Worm (Caenorhabditis elegans): ENCODE measurements around the gene nhr-10.

nhr-10 gene

ce11 chrIII:7153747-7154238 is 38.6 kb upstream of the nhr-10 start, which contains the start of gene ogt-1 (continued):
- TF ChIP-seq zim-3 (tag; optimal IDR thresholded peaks at IDR 0.05) (no peak), hlh-26 (GFP tag; conservative IDR thresholded peaks at IDR 0.05) (no peak), hrde-1 (tag; optimal IDR thresholded peaks at IDR 0.05; ENCODE audit: borderline replicate concordance) (no peak), ceh-91 (GFP tag; IDR thresholded peaks at IDR 0.05) (no peak), aptf-2 (GFP tag; conservative IDR thresholded peaks at IDR 0.05) (peak; percentile 59), B0019.2 (GFP tag; conservative IDR thresholded peaks at IDR 0.05) (no peak), nhr-90 (tag; optimal IDR thresholded peaks at IDR 0.05) (no peak), C06A6.2 (GFP tag; conservative IDR thresholded peaks at IDR 0.05) (peak; percentile 65; the same call in 1 of the 2 replicates), nfyb-1 (GFP tag; IDR thresholded peaks at IDR 0.05) (peak; percentile 57), let-607 (tag; optimal IDR thresholded peaks at IDR 0.05) (peak in 1 of 2 experiments; percentile 2), madf-6 (GFP tag; IDR thresholded peaks at IDR 0.05) (no peak), ZK185.1 (tag; optimal IDR thresholded peaks at IDR 0.05; ENCODE audit: poor library complexity, severe bottlenecking) (peak; percentile 32), madf-10 (tag; optimal IDR thresholded peaks at IDR 0.05) (peak; percentile 5), cebp-2 (GFP tag; IDR thresholded peaks at IDR 0.05) (no peak)

DNA sequence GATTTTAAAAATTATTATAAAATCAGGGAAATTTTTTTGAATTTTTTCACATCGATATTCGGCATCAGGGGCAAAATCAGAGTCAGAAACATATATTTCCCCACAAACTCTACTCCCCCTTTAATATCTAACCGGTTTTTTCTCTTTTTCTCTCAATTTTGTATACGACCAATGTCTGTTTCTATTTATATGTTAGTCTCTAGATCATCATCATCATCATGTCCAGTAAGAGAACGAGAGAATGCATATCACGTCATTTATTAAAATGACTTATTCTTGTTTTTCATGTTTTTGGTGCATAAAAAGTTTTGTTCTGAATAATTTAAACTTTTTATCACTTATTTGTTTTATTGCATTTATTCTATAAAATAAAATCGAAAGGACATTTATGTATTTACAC is 37.3 kb upstream of the nhr-10 start:
- TF ChIP-seq mes-4 (tag; optimal IDR thresholded peaks at IDR 0.05) (no peak), B0035.1 (tag; optimal IDR thresholded peaks at IDR 0.05) (no peak), hlh-12 (tag; optimal IDR thresholded peaks at IDR 0.05) (no peak), somi-1 (GFP tag; optimal IDR thresholded peaks at IDR 0.05) (no peak), hmg-20 (GFP tag; IDR thresholded peaks at IDR 0.05) (no peak), hmg-1.2 (GFP tag; IDR thresholded peaks at IDR 0.05) (no peak)

- TF ChIP-seq ets-4 (GFP tag; optimal IDR thresholded peaks at IDR 0.05) = no peak
- TF ChIP-seq ama-1 (optimal IDR thresholded peaks at IDR 0.05) = no peak
- no peak for TF ChIP-seq ama-1 (GFP tag; optimal IDR thresholded peaks at IDR 0.05)
- TF ChIP-seq aptf-2 (GFP tag; conservative IDR thresholded peaks at IDR 0.05) = no peak
- no peak for TF ChIP-seq ztf-25 (GFP tag; IDR thresholded peaks at IDR 0.05)
- no peak for TF ChIP-seq ztf-26 (tag; optimal IDR thresholded peaks at IDR 0.05)
- no peak for TF ChIP-seq B0336.3 (GFP tag; IDR thresholded peaks at IDR 0.05)
- TF ChIP-seq ceh-40 (GFP tag; IDR thresholded peaks at IDR 0.05) = no peak
These were observed 34.9 kb upstream of the nhr-10 start for ce11 chrIII:7150162-7150561.

- TF ChIP-seq ztf-25 (GFP tag; IDR thresholded peaks at IDR 0.05) (no peak), hrde-1 (tag; optimal IDR thresholded peaks at IDR 0.05; ENCODE audit: borderline replicate concordance) (no peak), him-1 (tag; optimal IDR thresholded peaks at IDR 0.05) (no peak), nhr-90 (tag; optimal IDR thresholded peaks at IDR 0.05) (no peak), die-1 (tag; optimal IDR thresholded peaks at IDR 0.05) (no peak), F37B4.10 (GFP tag; IDR thresholded peaks at IDR 0.05) (no peak), T26A5.8 (tag; optimal IDR thresholded peaks at IDR 0.05) (no peak), B0035.1 (tag; optimal IDR thresholded peaks at IDR 0.05) (no peak), ztf-3 (GFP tag; optimal IDR thresholded peaks at IDR 0.05) (no peak), madf-6 (GFP tag; IDR thresholded peaks at IDR 0.05) (no peak), ets-4 (GFP tag; optimal IDR thresholded peaks at IDR 0.05) (no peak), B0019.2 (GFP tag; conservative IDR thresholded peaks at IDR 0.05) (no peak), snpc-1.3 (tag; optimal IDR thresholded peaks at IDR 0.05; ENCODE audit: insufficient read depth) (no peak), ekl-4 (GFP tag; IDR thresholded peaks at IDR 0.05) (no peak), dpl-1 (GFP tag; optimal IDR thresholded peaks at IDR 0.05) (no peak)
These were observed 33.0 kb upstream of the nhr-10 start for ce11 chrIII:7148191-7148590.

Data from whole organism, young adult.